Worm (Caenorhabditis elegans) whole organism, L1 larva: Measurements from ENCODE around the gene C30A5.10.
A peak's percentile ranks its signal among the peaks of the same experiment; 100 is the strongest.

ENCODE experiments used
- C34B4.2 ChIP-seq: sonication (generic microtip); optimal IDR thresholded peaks from 2 replicates; lab custom pipeline; 2017; ENCODE audit warnings: mild to moderate bottlenecking, missing genetic modification characterization, missing compliant biosample characterization
- F16B12.6 ChIP-seq: fragments of 150-350 bp; optimal IDR thresholded peaks from 2 replicates; lab custom pipeline; 2014; ENCODE audit warnings: missing biosample characterization, missing genetic modification characterization
- ama-1 ChIP-seq: fragments of 150-350 bp; optimal IDR thresholded peaks from 2 replicates; lab custom pipeline; 2014
- blmp-1 ChIP-seq: fragments of 150-350 bp; optimal IDR thresholded peaks from 2 replicates; lab custom pipeline; 2014; ENCODE audit warnings: missing biosample characterization, missing genetic modification characterization
- ceh-8 ChIP-seq: fragments of 200-800 bp; sonication (Bioruptor generic); optimal IDR thresholded peaks from 2 replicates; lab custom pipeline; 2018; ENCODE audit warnings: mild to moderate bottlenecking, missing genetic modification characterization, moderate library complexity, missing compliant biosample characterization
- dpl-1 ChIP-seq, 3 experiments: fragments of 150-350 bp in 2 of 3; sonication (generic microtip) in 1 of 3; optimal IDR thresholded peaks; 2 replicates each; lab custom pipeline; 2014 to 2017; ENCODE audit warnings: missing biosample characterization in 3 of 3, missing genetic modification characterization in 3 of 3, missing genetic modification reagents in 3 of 3
- dsc-1 ChIP-seq: sonication (generic microtip); optimal IDR thresholded peaks from 2 replicates; lab custom pipeline; 2016; ENCODE audit warnings: mild to moderate bottlenecking, missing genetic modification characterization, missing compliant biosample characterization
- efl-1 ChIP-seq, 4 experiments: fragments of 150-350 bp; optimal IDR thresholded peaks in 3 of 4; peaks in 1 of 4; 1 replicate in 1 of 4; 2 replicates in 3 of 4; lab custom pipeline; 2014; ENCODE audit warnings: missing biosample characterization in 2 of 4, missing genetic modification characterization in 2 of 4, missing genetic modification reagents in 2 of 4
- ets-5 ChIP-seq: fragments of 200-800 bp; sonication (Bioruptor generic); IDR thresholded peaks from 2 replicates; pipeline ENCODE4 v1.3.6; 2022; ENCODE audit warnings: missing genetic modification characterization, missing compliant biosample characterization
- fkh-10 ChIP-seq: sonication (generic microtip); optimal IDR thresholded peaks from 2 replicates; lab custom pipeline; 2017; ENCODE audit warnings: missing biosample characterization, missing genetic modification reagents, missing genetic modification characterization
- fkh-8 ChIP-seq: sonication (generic microtip); optimal IDR thresholded peaks from 2 replicates; lab custom pipeline; 2016; ENCODE audit warnings: mild to moderate bottlenecking, missing genetic modification characterization, missing compliant biosample characterization
- fos-1 ChIP-seq: fragments of 150-350 bp; optimal IDR thresholded peaks from 2 replicates; lab custom pipeline; 2014; ENCODE audit warnings: missing biosample characterization, missing genetic modification characterization
- grh-1 ChIP-seq: fragments of 200-800 bp; sonication (Bioruptor generic); IDR thresholded peaks from 2 replicates; pipeline ENCODE4 v1.3.6; 2022; ENCODE audit warnings: missing genetic modification reagents, missing genetic modification characterization, missing compliant biosample characterization
- irx-1 ChIP-seq: sonication (generic microtip); optimal IDR thresholded peaks from 2 replicates; lab custom pipeline; 2016; ENCODE audit warnings: missing genetic modification characterization, missing compliant biosample characterization
- isw-1 ChIP-seq: fragments of 200-800 bp; sonication (Bioruptor generic); IDR thresholded peaks from 2 replicates; pipeline ENCODE4 v1.3.6; 2022; ENCODE audit warnings: missing genetic modification characterization, missing compliant biosample characterization
- jun-1 ChIP-seq: fragments of 150-350 bp; optimal IDR thresholded peaks from 2 replicates; lab custom pipeline; 2014; ENCODE audit warnings: missing biosample characterization, missing genetic modification reagents, missing genetic modification characterization
- lin-13 ChIP-seq: fragments of 150-350 bp; optimal IDR thresholded peaks from 2 replicates; lab custom pipeline; 2014; ENCODE audit warnings: missing biosample characterization, missing genetic modification reagents, missing genetic modification characterization
- lin-14 ChIP-seq: fragments of 200-800 bp; sonication (Bioruptor generic); optimal IDR thresholded peaks from 2 replicates; lab custom pipeline; 2018; ENCODE audit warnings: mild to moderate bottlenecking, missing genetic modification characterization, moderate library complexity, missing compliant biosample characterization
- lin-35 ChIP-seq, 2 experiments: fragments of 150-350 bp; optimal IDR thresholded peaks; 2 replicates each; lab custom pipeline; 2014; ENCODE audit warnings: missing biosample characterization in 2 of 2, missing genetic modification characterization in 2 of 2, missing genetic modification reagents in 2 of 2
- lsy-2 ChIP-seq, 2 experiments: fragments of 150-350 bp; optimal IDR thresholded peaks; 2 replicates each; lab custom pipeline; 2014; ENCODE audit warnings: missing biosample characterization in 2 of 2, missing genetic modification characterization in 2 of 2
- mdl-1 ChIP-seq, 2 experiments: fragments of 150-350 bp; optimal IDR thresholded peaks; 2 replicates each; lab custom pipeline; 2014 to 2017; ENCODE audit warnings: missing biosample characterization in 2 of 2, missing genetic modification characterization in 2 of 2, inconsistent platforms in 1 of 2
- nhr-11 ChIP-seq: fragments of 150-350 bp; optimal IDR thresholded peaks from 2 replicates; lab custom pipeline; 2014; ENCODE audit warnings: missing biosample characterization, missing genetic modification characterization
- nhr-19 ChIP-seq: fragments of 200-800 bp; sonication (Bioruptor generic); conservative IDR thresholded peaks from 2 replicates; pipeline ENCODE4 v1.3.6; 2022; ENCODE audit warnings: missing genetic modification characterization, missing compliant biosample characterization
- nhr-237 ChIP-seq: fragments of 150-350 bp; optimal IDR thresholded peaks from 2 replicates; lab custom pipeline; 2014; ENCODE audit warnings: missing biosample characterization, missing genetic modification characterization
- nhr-47 ChIP-seq: sonication (generic microtip); optimal IDR thresholded peaks from 2 replicates; lab custom pipeline; 2016; ENCODE audit warnings: mild to moderate bottlenecking, missing genetic modification characterization, moderate library complexity, missing compliant biosample characterization
- nhr-85 ChIP-seq: sonication (generic microtip); peaks from one replicate; lab custom pipeline; 2016; ENCODE audit warnings: missing genetic modification characterization, inconsistent platforms, missing compliant biosample characterization
- nhr-90 ChIP-seq: sonication (generic microtip); optimal IDR thresholded peaks from 2 replicates; lab custom pipeline; 2016; ENCODE audit warnings: mild to moderate bottlenecking, missing genetic modification characterization, missing compliant biosample characterization; ENCODE audit not compliant: poor library complexity
- pax-3 ChIP-seq: fragments of 200-800 bp; sonication (Bioruptor generic); optimal IDR thresholded peaks from 2 replicates; lab custom pipeline; 2018; ENCODE audit warnings: mild to moderate bottlenecking, missing genetic modification characterization, moderate library complexity, missing compliant biosample characterization
- sup-37 ChIP-seq: fragments of 200-800 bp; sonication (Bioruptor generic); optimal IDR thresholded peaks from 2 replicates; lab custom pipeline; 2018; ENCODE audit warnings: mild to moderate bottlenecking, missing genetic modification characterization, missing compliant biosample characterization
- unc-30 ChIP-seq: sonication (generic microtip); optimal IDR thresholded peaks from 2 replicates; lab custom pipeline; 2017; ENCODE audit warnings: missing biosample characterization, missing genetic modification characterization
- vab-15 ChIP-seq: sonication (generic microtip); optimal IDR thresholded peaks from 2 replicates; lab custom pipeline; 2017; ENCODE audit warnings: missing genotype, mild to moderate bottlenecking, missing genetic modification characterization, missing compliant biosample characterization
- xbp-1 ChIP-seq: sonication (generic microtip); optimal IDR thresholded peaks from 2 replicates; lab custom pipeline; 2016; ENCODE audit warnings: missing genetic modification characterization, missing compliant biosample characterization
- zag-1 ChIP-seq: fragments of 150-350 bp; optimal IDR thresholded peaks from 2 replicates; lab custom pipeline; 2014; ENCODE audit warnings: missing biosample characterization, missing genetic modification characterization
- ztf-11 ChIP-seq, 2 experiments: sonication (generic microtip); optimal IDR thresholded peaks; 2 replicates each; lab custom pipeline; 2016 to 2017; ENCODE audit warnings: missing genetic modification characterization in 2 of 2, missing biosample characterization in 1 of 2, missing compliant biosample characterization in 1 of 2
- ztf-4 ChIP-seq: fragments of 150-350 bp; optimal IDR thresholded peaks from 2 replicates; lab custom pipeline; 2014; ENCODE audit warnings: missing biosample characterization, missing genetic modification characterization

C30A5.10 gene

DNA sequence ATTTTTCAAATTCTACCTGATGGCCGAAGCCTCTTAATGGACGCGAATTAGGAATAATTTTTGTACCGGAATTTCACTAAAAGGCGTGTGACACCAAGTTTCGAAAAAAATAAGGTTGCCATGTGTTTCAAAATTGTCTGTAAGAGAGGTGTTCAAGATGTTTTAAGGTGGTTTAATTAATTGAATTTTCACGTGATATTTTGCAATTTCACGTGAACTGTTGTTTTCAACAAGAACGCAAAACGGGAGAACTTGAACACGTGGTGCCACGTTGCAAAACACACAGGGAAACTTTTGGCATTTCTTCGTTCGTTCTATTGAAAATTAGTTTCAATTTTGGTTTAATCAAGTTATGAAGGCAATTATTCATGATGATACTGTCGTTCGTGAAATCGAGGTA is 28.1 kb downstream of the C30A5.10 start, which contains the start of gene spc-2:
spc-2 (plus strand) TSS at position 301 of the 400 bp plus-strand sequence.
- TF ChIP-seq unc-30 (no peak), blmp-1 (tag; lab: Kevin White, UChicago) (no peak), jun-1 (no peak), nhr-47 (no peak), nhr-11 (tag; lab: Kevin White, UChicago) (no peak), nhr-90 (no peak), ztf-11 (tag; optimal IDR thresholded peaks at IDR 0.05; lab: Kevin White, UChicago) (no peak), efl-1 (optimal IDR thresholded peaks at IDR 0.05; lab: Kevin White, UChicago) (no peak), efl-1 (GFP tag; optimal IDR thresholded peaks at IDR 0.05 in 1 of 2; lab: Kevin White, UChicago) (no peak), pax-3 (tag; lab: Kevin White, UChicago) (no peak), nhr-19 (GFP tag; lab: Robert Waterston, UW) (no peak), dpl-1 (GFP tag; optimal IDR thresholded peaks at IDR 0.05; lab: Kevin White, UChicago) (no peak), ztf-4 (tag; lab: Kevin White, UChicago) (no peak), sup-37 (no peak), irx-1 (no peak)

DNA sequence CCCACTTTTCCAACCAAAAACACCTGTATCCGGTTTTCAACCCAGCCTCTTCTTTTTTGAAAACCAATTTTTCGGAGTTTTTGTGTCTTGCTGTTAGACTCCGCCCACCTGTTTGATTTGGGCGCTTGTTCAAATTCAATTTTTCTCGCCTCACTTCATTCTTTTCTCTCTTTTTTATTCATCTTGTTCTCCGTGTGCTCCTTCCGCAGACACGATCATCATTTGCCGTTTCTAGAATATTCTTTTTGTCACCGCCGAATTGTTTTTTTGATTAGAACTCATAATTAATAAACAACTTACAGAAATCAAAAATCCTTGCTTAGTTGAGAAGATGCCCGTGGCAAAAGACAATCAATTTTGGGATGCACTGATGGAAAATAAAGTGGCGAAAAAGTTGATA is 30.8 kb downstream of the C30A5.10 start, which contains the start of gene C50C3.5:
C50C3.5 (plus strand) TSS at position 301 of the 400 bp plus-strand sequence.
- TF ChIP-seq lin-13 (no peak), lin-14 (GFP tag; lab: Kevin White, UChicago) (peak; percentile 37), fkh-10 (GFP tag; lab: Kevin White, UChicago) (peak; percentile 52), lsy-2 (tag; optimal IDR thresholded peaks at IDR 0.05; lab: Kevin White, UChicago) (no peak)

DNA sequence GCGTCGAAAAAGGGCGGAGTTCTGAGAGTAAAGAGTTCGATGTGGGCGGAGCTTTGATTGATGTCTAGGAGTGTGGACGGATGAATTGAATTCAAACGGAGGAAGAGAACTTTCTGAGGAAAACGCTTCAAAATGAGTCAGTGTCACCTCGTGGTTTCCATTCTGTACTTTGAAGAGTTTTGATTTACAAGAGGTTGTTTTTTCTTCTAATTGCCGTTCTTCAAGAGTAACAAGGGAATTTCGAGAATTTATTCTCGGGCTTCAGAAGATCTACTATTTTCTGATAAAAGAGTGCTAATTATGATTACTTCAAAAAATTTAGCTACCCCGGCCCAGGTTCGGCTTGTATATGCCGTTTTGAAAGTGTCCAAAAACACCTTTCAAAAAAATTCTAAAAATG is 33.4 kb downstream of the C30A5.10 start, which contains the start of gene C50C3.12:
C50C3.12 (plus strand) TSS at position 301 of the 400 bp plus-strand sequence.
- no peak for TF ChIP-seq C34B4.2 (tag; lab: Kevin White, UChicago)
- no peak for TF ChIP-seq mdl-1 (tag; optimal IDR thresholded peaks at IDR 0.05; lab: Kevin White, UChicago)
- no peak for TF ChIP-seq lsy-2 (tag; optimal IDR thresholded peaks at IDR 0.05; lab: Kevin White, UChicago)
- no peak for TF ChIP-seq fos-1 (tag; lab: Kevin White, UChicago)
- TF ChIP-seq lin-14 (GFP tag; lab: Kevin White, UChicago), result peak; percentile 3
- TF ChIP-seq lin-35 (GFP tag; optimal IDR thresholded peaks at IDR 0.05; lab: Kevin White, UChicago), result no peak
- TF ChIP-seq, all 84 proteins: peak for 1

DNA sequence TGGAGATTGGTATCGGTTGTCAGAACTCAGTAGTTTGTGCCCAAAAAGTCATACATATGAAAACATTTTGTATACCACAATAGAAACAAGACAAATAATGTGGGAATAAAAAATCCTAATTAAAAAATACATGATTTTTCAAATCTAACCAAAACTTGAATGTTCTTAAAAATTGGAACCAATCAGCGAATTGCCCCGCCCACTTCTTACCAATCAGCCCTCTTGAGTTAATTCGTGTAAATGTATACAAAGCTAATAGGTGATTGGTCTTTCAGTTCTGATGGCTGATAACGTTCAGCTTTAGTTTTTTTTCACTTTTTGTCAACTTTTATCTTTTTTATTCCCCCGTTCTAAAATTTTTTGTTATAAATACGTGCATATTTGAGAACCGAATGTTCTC is 34.4 kb downstream of the C30A5.10 start:
- TF ChIP-seq ceh-8 (no peak), isw-1 (GFP tag; lab: Robert Waterston, UW) (no peak), grh-1 (GFP tag; lab: Robert Waterston, UW) (no peak), F16B12.6 (no peak), vab-15 (tag; lab: Kevin White, UChicago) (no peak), irx-1 (no peak), dsc-1 (tag; lab: Kevin White, UChicago) (no peak), zag-1 (no peak), ets-5 (GFP tag; lab: Robert Waterston, UW) (no peak), lsy-2 (tag; optimal IDR thresholded peaks at IDR 0.05; lab: Kevin White, UChicago) (no peak), pax-3 (tag; lab: Kevin White, UChicago) (no peak), efl-1 (optimal IDR thresholded peaks at IDR 0.05; lab: Kevin White, UChicago) (no peak), efl-1 (GFP tag; optimal IDR thresholded peaks at IDR 0.05 in 1 of 2; lab: Kevin White, UChicago) (no peak), jun-1 (no peak), ama-1 (no peak), nhr-237 (tag; lab: Kevin White, UChicago) (no peak), fkh-8 (no peak), nhr-85 (tag; lab: Kevin White, UChicago) (no peak), xbp-1 (tag; lab: Kevin White, UChicago) (no peak)
